Fruit fly (Drosophila melanogaster): ENCODE measurements around the gene CG1632.

dm6 chrX:8243251-8243650, 9.2 kb upstream of the CG1632 start:
- TF ChIP-seq fkh (GFP tag; optimal IDR thresholded peaks at IDR 0.05) (no peak), Eip93F (GFP tag; optimal IDR thresholded peaks at IDR 0.05) (no peak), Lpt (GFP tag; optimal IDR thresholded peaks at IDR 0.05) (no peak)

Data from whole organism, prepupa.